Worm (Caenorhabditis elegans): Measurements from ENCODE around the gene B0524.5.

DNA sequence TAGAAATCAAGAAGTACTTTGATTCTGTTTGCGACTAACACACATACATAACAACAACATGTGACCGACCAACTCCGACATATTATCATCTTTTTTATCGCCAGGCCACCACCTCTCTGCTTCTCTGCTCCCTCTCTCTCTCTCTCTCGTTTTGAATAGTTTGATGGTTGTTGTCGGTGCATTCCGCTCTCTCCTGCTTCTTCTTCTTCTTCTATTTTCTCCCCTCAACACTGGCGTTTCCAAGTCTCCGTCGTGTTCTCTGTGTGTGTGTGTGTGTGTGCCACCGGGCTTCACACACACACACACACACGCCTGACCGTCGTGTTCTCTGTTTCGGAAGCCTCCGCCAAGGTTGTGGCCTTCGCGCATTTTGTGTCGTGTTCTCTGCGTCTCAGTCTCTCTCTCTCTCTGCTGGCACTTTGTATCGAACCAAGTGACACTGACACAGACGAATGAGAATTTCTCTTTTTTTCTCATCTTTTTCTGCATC is 31.4 kb upstream of the B0524.5 start:
- peak; percentile 23 for TF ChIP-seq lin-11 (tag; optimal IDR thresholded peaks at IDR 0.05)
- TF ChIP-seq ztf-16 (tag; optimal IDR thresholded peaks at IDR 0.05) = no peak
- TF ChIP-seq nhr-11 (tag; optimal IDR thresholded peaks at IDR 0.05) = no peak

Measured in whole organism, late embryonic.